Fruit fly (Drosophila melanogaster) whole organism, wandering third instar larva: ENCODE results near the gene armi.
A peak's percentile ranks its signal among the peaks of the same experiment; 100 is the strongest.

Source experiments
- Abd-B ChIP-seq: fragments of >200 bp; optimal IDR thresholded peaks from 2 replicates; lab custom pipeline; 2017; ENCODE audit warnings: missing biosample characterization, missing genetic modification characterization
- CG32264 ChIP-seq: fragments of 200-800 bp; sonication (Bioruptor generic); optimal IDR thresholded peaks from 2 replicates; lab custom pipeline; 2016; ENCODE audit warnings: missing biosample characterization, missing genetic modification characterization
- CrebA ChIP-seq: fragments of 200-800 bp; sonication (Bioruptor generic); optimal IDR thresholded peaks from 2 replicates; lab custom pipeline; 2016; ENCODE audit warnings: missing biosample characterization, mild to moderate bottlenecking, missing genetic modification characterization, borderline replicate concordance
- Dfd ChIP-seq: fragments of >200 bp; optimal IDR thresholded peaks from 2 replicates; lab custom pipeline; 2017; ENCODE audit warnings: missing biosample characterization, missing genetic modification characterization
- Dif ChIP-seq: fragments of 200-275, 200-300 bp; sonication (Bioruptor generic); optimal IDR thresholded peaks from 2 replicates; lab custom pipeline; 2018; ENCODE audit warnings: missing biosample characterization, missing genetic modification characterization; ENCODE audit not compliant: partially characterized antibody
- GATAd ChIP-seq: sonication (Bioruptor generic); optimal IDR thresholded peaks from 2 replicates; lab custom pipeline; 2016; ENCODE audit warnings: missing biosample characterization, missing genetic modification characterization
- HLH106 ChIP-seq: fragments of 200-800 bp; optimal IDR thresholded peaks from 3 replicates; lab custom pipeline; 2019; ENCODE audit warnings: missing biosample characterization, mild to moderate bottlenecking, missing genetic modification characterization, moderate library complexity
- Hnf4 ChIP-seq: fragments of 200-800 bp; sonication (Bioruptor generic); optimal IDR thresholded peaks from 2 replicates; lab custom pipeline; 2016; ENCODE audit warnings: missing biosample characterization, mild to moderate bottlenecking, missing genetic modification characterization
- Hr78 ChIP-seq: fragments of >200 bp; optimal IDR thresholded peaks from 2 replicates; lab custom pipeline; 2017; ENCODE audit warnings: missing biosample characterization, missing genetic modification characterization
- Hr83 ChIP-seq: fragments of 200-300 bp; sonication (Bioruptor generic); optimal IDR thresholded peaks from 2 replicates; lab custom pipeline; 2016; ENCODE audit warnings: missing biosample characterization, mild to moderate bottlenecking, missing genetic modification characterization, moderate library complexity; ENCODE audit not compliant: poor library complexity, severe bottlenecking
- Jra ChIP-seq: sonication (Bioruptor generic); optimal IDR thresholded peaks from 2 replicates; lab custom pipeline; 2016; ENCODE audit warnings: missing biosample characterization, missing genetic modification characterization
- Mio ChIP-seq: sonication (Bioruptor generic); optimal IDR thresholded peaks from 2 replicates; lab custom pipeline; 2016; ENCODE audit warnings: missing biosample characterization, missing genetic modification characterization
- Myc ChIP-seq: fragments of >200 bp; optimal IDR thresholded peaks from 2 replicates; lab custom pipeline; 2017
- N ChIP-seq: fragments of >200 bp; optimal IDR thresholded peaks from 2 replicates; lab custom pipeline; 2018; ENCODE audit warnings: missing biosample characterization, missing external identifiers, missing genetic modification characterization
- OdsH ChIP-seq: fragments of 200-800 bp; sonication (Bioruptor generic); optimal IDR thresholded peaks from 2 replicates; lab custom pipeline; 2016; ENCODE audit warnings: missing biosample characterization, mild to moderate bottlenecking, missing genetic modification characterization
- Rel ChIP-seq, 2 experiments: fragments of 200-800 bp; sonication (Bioruptor generic) in 1 of 2; optimal IDR thresholded peaks; 2 replicates in 1 of 2; 3 replicates in 1 of 2; lab custom pipeline; 2016 to 2019; ENCODE audit warnings: mild to moderate bottlenecking in 2 of 2, missing biosample characterization in 2 of 2, missing genetic modification characterization in 2 of 2, moderate library complexity in 1 of 2
- Vsx2 ChIP-seq: fragments of 200-300, 225-300 bp; sonication (Bioruptor generic); optimal IDR thresholded peaks from 2 replicates; lab custom pipeline; 2018; ENCODE audit warnings: missing biosample characterization, missing genetic modification characterization; ENCODE audit not compliant: partially characterized antibody
- br ChIP-seq: fragments of 200-800 bp; sonication (Bioruptor generic); optimal IDR thresholded peaks from 2 replicates; lab custom pipeline; 2016; ENCODE audit warnings: missing biosample characterization, missing genetic modification characterization
- brk ChIP-seq: fragments of 200-800 bp; sonication (Bioruptor generic); optimal IDR thresholded peaks from 2 replicates; lab custom pipeline; 2016; ENCODE audit warnings: missing biosample characterization, mild to moderate bottlenecking, missing genetic modification characterization
- dl ChIP-seq, 2 experiments: fragments of 175-275, 200-275 bp in 1 of 2; fragments of 200-275 bp in 1 of 2; sonication (Bioruptor generic); optimal IDR thresholded peaks; lab custom pipeline; 2018; ENCODE audit warnings: mild to moderate bottlenecking in 2 of 2, missing biosample characterization in 2 of 2, missing genetic modification characterization in 2 of 2, moderate library complexity in 2 of 2; ENCODE audit not compliant: partially characterized antibody in 2 of 2, insufficient read depth in 1 of 2
- dmrt93B ChIP-seq: fragments of 200-800 bp; sonication (Bioruptor generic); optimal IDR thresholded peaks from 2 replicates; lab custom pipeline; 2018; ENCODE audit warnings: missing biosample characterization, mild to moderate bottlenecking, missing genetic modification characterization
- dsf ChIP-seq: sonication (Bioruptor generic); optimal IDR thresholded peaks from 2 replicates; lab custom pipeline; 2016; ENCODE audit warnings: missing biosample characterization, missing genetic modification characterization, borderline replicate concordance
- ey ChIP-seq: fragments of 200-800 bp; sonication (Bioruptor generic); optimal IDR thresholded peaks from 2 replicates; lab custom pipeline; 2016; ENCODE audit warnings: missing biosample characterization, missing genetic modification characterization
- foxo ChIP-seq, 2 experiments: fragments of 200-800 bp; sonication (Bioruptor generic); optimal IDR thresholded peaks; 2 replicates in 1 of 2; 3 replicates in 1 of 2; lab custom pipeline; 2016 to 2017; ENCODE audit warnings: missing biosample characterization in 2 of 2, missing genetic modification characterization in 2 of 2
- fru ChIP-seq: fragments of 200-800 bp; sonication (Bioruptor generic); optimal IDR thresholded peaks from 3 replicates; lab custom pipeline; 2016; ENCODE audit warnings: missing biosample characterization, mild to moderate bottlenecking, missing genetic modification characterization
- h ChIP-seq: fragments of 200-800 bp; sonication (Bioruptor generic); optimal IDR thresholded peaks from 3 replicates; lab custom pipeline; 2016; ENCODE audit warnings: missing biosample characterization, mild to moderate bottlenecking, missing genetic modification characterization
- jim ChIP-seq: fragments of 175-275, 200-325 bp; sonication (Bioruptor generic); optimal IDR thresholded peaks from 2 replicates; lab custom pipeline; 2016; ENCODE audit warnings: missing biosample characterization, mild to moderate bottlenecking, missing genetic modification characterization
- lola ChIP-seq: fragments of >200 bp; optimal IDR thresholded peaks from 2 replicates; lab custom pipeline; 2017; ENCODE audit warnings: missing biosample characterization, missing genetic modification characterization
- pan ChIP-seq: fragments of >200 bp; optimal IDR thresholded peaks from 2 replicates; lab custom pipeline; 2017
- psq ChIP-seq: fragments of 200-800 bp; sonication (Bioruptor generic); optimal IDR thresholded peaks from 3 replicates; lab custom pipeline; 2017; ENCODE audit warnings: missing biosample characterization, mild to moderate bottlenecking, missing genetic modification characterization, moderate library complexity
- rgr ChIP-seq: fragments of 200-800 bp; sonication (Bioruptor generic); optimal IDR thresholded peaks from 3 replicates; lab custom pipeline; 2016; ENCODE audit warnings: missing biosample characterization, mild to moderate bottlenecking, missing genetic modification characterization
- sage ChIP-seq: fragments of 200-800 bp; sonication (Bioruptor generic); optimal IDR thresholded peaks from 2 replicates; lab custom pipeline; 2016; ENCODE audit warnings: missing biosample characterization, mild to moderate bottlenecking, missing genetic modification characterization
- sv ChIP-seq: fragments of 200-800 bp; sonication (Bioruptor generic); optimal IDR thresholded peaks from 3 replicates; lab custom pipeline; 2016; ENCODE audit warnings: missing biosample characterization, missing genetic modification characterization
- tai ChIP-seq: sonication (Bioruptor generic); optimal IDR thresholded peaks from 2 replicates; lab custom pipeline; 2016; ENCODE audit warnings: missing biosample characterization, missing genetic modification characterization
- usp ChIP-seq: fragments of >200 bp; optimal IDR thresholded peaks from 2 replicates; lab custom pipeline; 2017; ENCODE audit warnings: missing biosample characterization, missing genetic modification characterization
- woc ChIP-seq: sonication (Bioruptor generic); optimal IDR thresholded peaks from 2 replicates; lab custom pipeline; 2016; ENCODE audit warnings: missing biosample characterization, mild to moderate bottlenecking, missing genetic modification characterization

armi gene

DNA sequence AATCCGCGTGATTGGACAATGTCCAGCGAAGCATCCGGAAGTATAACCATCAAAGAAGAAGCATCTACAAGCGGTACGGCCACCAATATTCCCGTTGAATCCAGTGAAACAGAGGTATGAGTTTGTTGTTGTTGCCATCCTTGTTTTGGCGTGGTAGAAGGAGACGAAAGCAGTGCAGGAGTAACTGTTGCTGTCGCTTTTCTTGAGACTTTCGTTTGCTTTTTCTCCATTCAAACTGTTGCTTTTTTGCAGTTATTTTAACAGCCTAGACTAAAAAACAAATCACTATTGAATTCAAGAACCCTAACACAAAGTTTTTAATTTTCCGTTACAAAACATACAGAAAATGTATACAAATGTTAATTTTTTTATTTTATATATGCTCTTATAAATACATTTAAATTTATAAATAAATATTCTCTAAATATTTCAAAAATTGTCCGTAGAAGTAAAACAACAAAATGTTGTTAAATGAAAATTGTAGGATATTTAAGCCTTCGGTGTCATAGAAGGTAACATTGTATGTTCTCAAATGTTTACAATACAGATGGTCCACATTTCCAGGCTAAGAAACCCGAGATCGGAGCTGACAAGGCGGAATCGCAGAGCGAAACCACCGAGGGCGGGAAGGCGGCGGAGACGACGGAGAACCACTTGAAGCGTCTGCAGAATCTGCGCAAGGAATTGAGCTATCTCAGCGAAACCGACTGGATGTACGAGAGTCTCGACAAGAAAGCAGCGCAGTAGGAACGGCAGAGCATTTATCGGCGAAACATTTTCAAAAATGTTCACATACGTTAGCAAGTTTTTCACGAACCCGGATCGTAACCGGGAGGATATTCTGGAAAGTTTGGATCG, 669 bp downstream of the armi start:
- TF ChIP-seq dmrt93B (GFP tag; lab: Kevin White, UChicago) (no peak), N (no peak), pan (lab: Kevin White, UChicago) (no peak), dl (GFP tag; optimal IDR thresholded peaks at IDR 0.05; lab: Kevin White, UChicago; ENCODE audit: insufficient read depth in 1 of 2, partially characterized antibody in 2 of 2) (no peak), HLH106 (tag; lab: Kevin White, UChicago) (no peak), Hr78 (GFP tag; lab: Kevin White, UChicago) (no peak), sv (no peak), fru (GFP tag; lab: Kevin White, UChicago) (no peak), CrebA (GFP tag; lab: Kevin White, UChicago) (no peak), Hr83 (GFP tag; lab: Kevin White, UChicago) (no peak), Jra (GFP tag; lab: Kevin White, UChicago) (no peak), psq (GFP tag; lab: Kevin White, UChicago) (no peak), Mio (GFP tag; lab: Kevin White, UChicago) (no peak), tai (GFP tag; lab: Kevin White, UChicago) (no peak), Vsx2 (GFP tag; lab: Kevin White, UChicago) (no peak), GATAd (GFP tag; lab: Kevin White, UChicago) (no peak)

- TF ChIP-seq Dfd (GFP tag; lab: Kevin White, UChicago) (no peak), fru (GFP tag; lab: Kevin White, UChicago) (no peak), woc (no peak), OdsH (GFP tag; lab: Kevin White, UChicago) (no peak), br (no peak), Hr78 (GFP tag; lab: Kevin White, UChicago) (no peak), rgr (GFP tag; lab: Kevin White, UChicago) (no peak), Dif (GFP tag; lab: Kevin White, UChicago) (no peak), psq (GFP tag; lab: Kevin White, UChicago) (no peak), Jra (GFP tag; lab: Kevin White, UChicago) (no peak), Vsx2 (GFP tag; lab: Kevin White, UChicago) (no peak), h (no peak)
These were observed 5.1 kb downstream of the armi start, which contains the start of gene CycJ for dm6 chr3L:3466200-3466599. CycJ (plus strand) TSS chr3L:3466428.

- TF ChIP-seq HLH106 (tag; lab: Kevin White, UChicago) (no peak), psq (GFP tag; lab: Kevin White, UChicago) (no peak), lola (GFP tag; lab: Kevin White, UChicago) (no peak), dmrt93B (GFP tag; lab: Kevin White, UChicago) (no peak)
These were observed 8.6 kb downstream of the armi start for dm6 chr3L:3469709-3470108.

DNA sequence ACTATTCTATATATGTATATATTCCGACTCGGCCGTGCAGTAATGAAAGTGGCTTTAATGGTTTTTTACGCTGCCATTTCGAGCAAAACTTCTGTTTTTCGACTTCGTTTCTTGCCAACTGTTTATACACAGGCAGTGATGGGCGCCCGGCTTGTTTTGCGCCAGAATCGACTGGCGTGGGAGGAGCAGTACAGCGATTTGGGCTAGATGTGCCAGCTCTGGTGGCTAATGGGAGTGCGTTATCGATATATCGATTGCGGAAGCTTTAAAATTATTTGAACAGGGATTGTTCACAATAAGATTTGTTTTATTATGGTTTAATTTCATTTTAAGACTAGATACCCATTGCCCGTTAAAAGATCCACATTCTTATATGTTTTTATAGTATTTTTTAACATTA, 10.1 kb downstream of the armi start, which contains the start of gene CG14971:
TSS of gene CG14971 (minus strand) at position 136 of the 400 bp plus-strand sequence.
- peak; percentile 1 for TF ChIP-seq sage
- peak; percentile 19 for TF ChIP-seq OdsH (GFP tag; lab: Kevin White, UChicago)
- TF ChIP-seq Vsx2 (GFP tag; lab: Kevin White, UChicago), result no peak
- peak; percentile 55 for TF ChIP-seq Hnf4 (GFP tag; lab: Kevin White, UChicago)
- TF ChIP-seq h, result peak; percentile 69
- peak; percentile 55 for TF ChIP-seq br
- TF ChIP-seq usp (GFP tag; lab: Kevin White, UChicago), result no peak
- TF ChIP-seq GATAd (GFP tag; lab: Kevin White, UChicago), result no peak
- no peak for TF ChIP-seq dsf (GFP tag; lab: Kevin White, UChicago)
- TF ChIP-seq dl (GFP tag; optimal IDR thresholded peaks at IDR 0.05; lab: Kevin White, UChicago; ENCODE audit: insufficient read depth in 1 of 2, partially characterized antibody in 2 of 2), result no peak
- TF ChIP-seq CrebA (GFP tag; lab: Kevin White, UChicago), result no peak
- peak; percentile 98 for TF ChIP-seq Myc
- TF ChIP-seq foxo (GFP tag; optimal IDR thresholded peaks at IDR 0.05; lab: Kevin White, UChicago), result peak in 1 of 2 experiments; percentile 52
- TF ChIP-seq pan (lab: Kevin White, UChicago), result no peak
- peak; percentile 40 for TF ChIP-seq HLH106 (tag; lab: Kevin White, UChicago)
- peak; percentile 64 for TF ChIP-seq rgr (GFP tag; lab: Kevin White, UChicago)
- no peak for TF ChIP-seq brk (GFP tag; lab: Kevin White, UChicago)
- TF ChIP-seq tai (GFP tag; lab: Kevin White, UChicago), result no peak
- no peak for TF ChIP-seq jim (GFP tag; lab: Kevin White, UChicago)
- TF ChIP-seq CG32264, result no peak
- no peak for TF ChIP-seq N
- TF ChIP-seq lola (GFP tag; lab: Kevin White, UChicago), result no peak
- TF ChIP-seq Hr83 (GFP tag; lab: Kevin White, UChicago), result peak; percentile 68
- TF ChIP-seq Dfd (GFP tag; lab: Kevin White, UChicago), result no peak
- no peak for TF ChIP-seq Rel (GFP tag; optimal IDR thresholded peaks at IDR 0.05; lab: Kevin White, UChicago)
- TF ChIP-seq Rel (tag; optimal IDR thresholded peaks at IDR 0.05; lab: Kevin White, UChicago), result peak; percentile 45
- no peak for TF ChIP-seq dmrt93B (GFP tag; lab: Kevin White, UChicago)
- TF ChIP-seq ey (GFP tag; lab: Kevin White, UChicago), result peak; percentile 32
- TF ChIP-seq fru (GFP tag; lab: Kevin White, UChicago), result peak; percentile 52
- peak; percentile 42 for TF ChIP-seq psq (GFP tag; lab: Kevin White, UChicago)
- TF ChIP-seq Abd-B, result no peak
- peak; percentile 91 for TF ChIP-seq woc
- TF ChIP-seq Jra (GFP tag; lab: Kevin White, UChicago), result peak; percentile 12
- no peak for TF ChIP-seq Dif (GFP tag; lab: Kevin White, UChicago)
- TF ChIP-seq sv, result peak; percentile 21
- TF ChIP-seq Hr78 (GFP tag; lab: Kevin White, UChicago), result no peak
